Worm (Caenorhabditis elegans) whole organism, L2 larva: ENCODE data around the gene F28C1.1.

ENCODE experiments used
- C34F6.9 ChIP-seq: fragments of 150-350 bp; optimal IDR thresholded peaks from 2 replicates; lab custom pipeline; 2014; ENCODE audit warnings: missing biosample characterization, missing genetic modification characterization
- F13H6.1 ChIP-seq: sonication (generic microtip); optimal IDR thresholded peaks from 2 replicates; lab custom pipeline; 2016; ENCODE audit warnings: missing genetic modification characterization, missing compliant biosample characterization
- Y55F3AM.14 ChIP-seq: fragments of 200-800 bp; sonication (Bioruptor generic); optimal IDR thresholded peaks from 2 replicates; lab custom pipeline; 2018; ENCODE audit warnings: mild to moderate bottlenecking, missing genetic modification characterization, missing compliant biosample characterization
- alr-1 ChIP-seq: fragments of 150-350 bp; optimal IDR thresholded peaks from 2 replicates; lab custom pipeline; 2014; ENCODE audit warnings: missing biosample characterization, missing genetic modification characterization
- aly-2 ChIP-seq: fragments of 150-350 bp; optimal IDR thresholded peaks from 2 replicates; lab custom pipeline; 2014; ENCODE audit warnings: missing biosample characterization, missing genetic modification characterization
- ama-1 ChIP-seq: fragments of 150-350 bp; optimal IDR thresholded peaks from 2 replicates; lab custom pipeline; 2018; ENCODE audit warnings: inconsistent platforms
- blmp-1 ChIP-seq: sonication (generic microtip); optimal IDR thresholded peaks from 2 replicates; lab custom pipeline; 2017; ENCODE audit warnings: missing genetic modification characterization, mild to moderate bottlenecking, missing compliant biosample characterization, antibody characterized with exemption, moderate library complexity; ENCODE audit not compliant: insufficient read depth
- ceh-16 ChIP-seq: fragments of 150-350 bp; optimal IDR thresholded peaks from 2 replicates; lab custom pipeline; 2014; ENCODE audit warnings: missing biosample characterization, missing genetic modification characterization
- ceh-82 ChIP-seq: fragments of 150-350 bp; optimal IDR thresholded peaks from 2 replicates; lab custom pipeline; 2014; ENCODE audit warnings: missing biosample characterization, missing genetic modification characterization
- crh-2 ChIP-seq: sonication (generic microtip); optimal IDR thresholded peaks from 2 replicates; lab custom pipeline; 2017; ENCODE audit warnings: missing biosample characterization, missing genetic modification characterization
- elt-1 ChIP-seq: fragments of 150-350 bp; optimal IDR thresholded peaks from 2 replicates; lab custom pipeline; 2014; ENCODE audit warnings: missing biosample characterization, missing genetic modification characterization
- elt-3 ChIP-seq: sonication (generic microtip); optimal IDR thresholded peaks from 2 replicates; lab custom pipeline; 2017; ENCODE audit warnings: missing biosample characterization, missing genetic modification characterization
- fos-1 ChIP-seq: fragments of 150-350 bp; optimal IDR thresholded peaks from 2 replicates; lab custom pipeline; 2014; ENCODE audit warnings: missing biosample characterization, missing genetic modification characterization
- gmeb-1 ChIP-seq: fragments of 150-350 bp; optimal IDR thresholded peaks from 2 replicates; lab custom pipeline; 2014; ENCODE audit warnings: missing biosample characterization, missing genetic modification characterization
- lin-11 ChIP-seq: fragments of 150-350 bp; sonication (generic microtip); optimal IDR thresholded peaks from 2 replicates; lab custom pipeline; 2014; ENCODE audit warnings: missing biosample characterization, missing genetic modification characterization, inconsistent platforms, mixed read lengths
- lin-13 ChIP-seq: fragments of 150-350 bp; optimal IDR thresholded peaks from 2 replicates; lab custom pipeline; 2014; ENCODE audit warnings: missing biosample characterization, missing genetic modification reagents, missing genetic modification characterization
- lin-39 ChIP-seq: fragments of 150-350 bp; optimal IDR thresholded peaks from 2 replicates; lab custom pipeline; 2014; ENCODE audit warnings: missing biosample characterization, missing genetic modification reagents, missing genetic modification characterization
- lsy-2 ChIP-seq, 2 experiments: fragments of 150-350 bp in 1 of 2; sonication (generic microtip) in 1 of 2; optimal IDR thresholded peaks; 2 replicates each; lab custom pipeline; 2014 to 2017; ENCODE audit warnings: missing biosample characterization in 2 of 2, missing genetic modification characterization in 2 of 2
- mab-5 ChIP-seq: fragments of 150-350 bp; optimal IDR thresholded peaks from 2 replicates; lab custom pipeline; 2014; ENCODE audit warnings: missing biosample characterization, missing genetic modification characterization
- mbf-1 ChIP-seq: sonication (generic microtip); optimal IDR thresholded peaks from 2 replicates; lab custom pipeline; 2017; ENCODE audit warnings: missing biosample characterization, missing genetic modification characterization
- mdl-1 ChIP-seq, 2 experiments: fragments of 150-350 bp in 1 of 2; sonication (generic microtip) in 1 of 2; optimal IDR thresholded peaks; 2 replicates each; lab custom pipeline; 2017; ENCODE audit warnings: missing biosample characterization in 2 of 2, missing genetic modification characterization in 2 of 2
- nhr-11 ChIP-seq: fragments of 150-350 bp; optimal IDR thresholded peaks from 2 replicates; lab custom pipeline; 2014; ENCODE audit warnings: missing biosample characterization, missing genetic modification characterization
- nhr-12 ChIP-seq: fragments of 150-350 bp; optimal IDR thresholded peaks from 2 replicates; lab custom pipeline; 2014; ENCODE audit warnings: missing biosample characterization, missing genetic modification characterization
- nhr-129 ChIP-seq: fragments of 150-350 bp; optimal IDR thresholded peaks from 2 replicates; lab custom pipeline; 2014; ENCODE audit warnings: missing biosample characterization, missing genetic modification characterization
- nhr-21 ChIP-seq: fragments of 150-350 bp; optimal IDR thresholded peaks from 2 replicates; lab custom pipeline; 2014; ENCODE audit warnings: missing biosample characterization, missing genetic modification characterization
- nhr-23 ChIP-seq: fragments of 150-350 bp; optimal IDR thresholded peaks from 2 replicates; lab custom pipeline; 2014; ENCODE audit warnings: missing biosample characterization, missing genetic modification reagents, missing genetic modification characterization
- nhr-25 ChIP-seq: fragments of 150-350 bp; sonication (generic microtip); optimal IDR thresholded peaks from 3 replicates; lab custom pipeline; 2014; ENCODE audit warnings: missing biosample characterization, missing genetic modification characterization
- nhr-77 ChIP-seq: fragments of 150-350 bp; optimal IDR thresholded peaks from 2 replicates; lab custom pipeline; 2014; ENCODE audit warnings: missing biosample characterization, missing genetic modification characterization
- sem-4 ChIP-seq: fragments of 150-350 bp; optimal IDR thresholded peaks from 2 replicates; lab custom pipeline; 2014; ENCODE audit warnings: missing biosample characterization, missing genetic modification reagents, missing genetic modification characterization
- sma-3 ChIP-seq: sonication (generic microtip); optimal IDR thresholded peaks from 2 replicates; lab custom pipeline; 2016; ENCODE audit warnings: missing genetic modification reagents, missing genetic modification characterization, missing compliant biosample characterization
- sma-9 ChIP-seq, 2 experiments: fragments of 150-350 bp in 1 of 2; sonication (generic microtip) in 1 of 2; optimal IDR thresholded peaks; 2 replicates each; lab custom pipeline; 2014 to 2016; ENCODE audit warnings: missing genetic modification characterization in 2 of 2, mild to moderate bottlenecking in 1 of 2, missing biosample characterization in 1 of 2, missing compliant biosample characterization in 1 of 2, missing genetic modification reagents in 1 of 2, moderate library complexity in 1 of 2
- snpc-4 ChIP-seq: fragments of 150-350 bp; optimal IDR thresholded peaks from 2 replicates; lab custom pipeline; 2014; ENCODE audit warnings: missing biosample characterization, missing genetic modification characterization
- unc-39 ChIP-seq: fragments of 150-350 bp; optimal IDR thresholded peaks from 2 replicates; lab custom pipeline; 2014; ENCODE audit warnings: missing biosample characterization, missing genetic modification characterization
- zag-1 ChIP-seq: fragments of 150-350 bp; optimal IDR thresholded peaks from 2 replicates; lab custom pipeline; 2014; ENCODE audit warnings: missing biosample characterization, missing genetic modification characterization
- ztf-1 ChIP-seq: fragments of 200-800 bp; sonication (Bioruptor generic); conservative IDR thresholded peaks from 2 replicates; pipeline ENCODE4 v1.3.6; 2022; ENCODE audit warnings: missing genetic modification characterization, missing compliant biosample characterization
- ztf-11 ChIP-seq: sonication (generic microtip); optimal IDR thresholded peaks from 2 replicates; lab custom pipeline; 2017; ENCODE audit warnings: missing biosample characterization, missing genetic modification characterization
- ztf-4 ChIP-seq: fragments of 150-350 bp; optimal IDR thresholded peaks from 2 replicates; lab custom pipeline; 2014; ENCODE audit warnings: missing biosample characterization, missing genetic modification characterization

F28C1.1 gene

DNA sequence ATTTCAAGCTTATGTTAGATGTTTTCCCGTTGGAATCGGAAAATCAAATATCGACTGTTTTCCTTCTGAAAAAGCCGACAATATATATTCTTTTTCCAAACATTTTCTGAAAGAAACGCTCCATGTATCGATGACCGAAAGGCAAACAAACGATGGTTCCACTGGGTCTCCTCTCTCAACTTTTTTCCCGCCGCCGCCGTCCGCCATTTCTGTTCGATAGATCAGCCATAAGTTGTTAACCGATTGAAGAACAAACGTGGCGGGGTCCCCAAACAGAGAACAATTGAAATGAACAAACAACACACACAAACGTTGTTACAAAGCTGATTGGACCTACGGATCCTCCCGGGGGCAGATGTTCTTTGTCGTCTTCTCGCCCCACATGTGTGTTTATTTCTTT, 16.0 kb downstream of the F28C1.1 start:
- peak; percentile 45 for TF ChIP-seq sma-9 (GFP tag; optimal IDR thresholded peaks at IDR 0.05; lab: Kevin White, UChicago)
- no peak for TF ChIP-seq sma-9 (tag; optimal IDR thresholded peaks at IDR 0.05; lab: Kevin White, UChicago)
- peak; percentile 7 for TF ChIP-seq F13H6.1 (tag; lab: Kevin White, UChicago)
- no peak for TF ChIP-seq alr-1 (tag; lab: Kevin White, UChicago)
- TF ChIP-seq, all 48 proteins: peak for 2

DNA sequence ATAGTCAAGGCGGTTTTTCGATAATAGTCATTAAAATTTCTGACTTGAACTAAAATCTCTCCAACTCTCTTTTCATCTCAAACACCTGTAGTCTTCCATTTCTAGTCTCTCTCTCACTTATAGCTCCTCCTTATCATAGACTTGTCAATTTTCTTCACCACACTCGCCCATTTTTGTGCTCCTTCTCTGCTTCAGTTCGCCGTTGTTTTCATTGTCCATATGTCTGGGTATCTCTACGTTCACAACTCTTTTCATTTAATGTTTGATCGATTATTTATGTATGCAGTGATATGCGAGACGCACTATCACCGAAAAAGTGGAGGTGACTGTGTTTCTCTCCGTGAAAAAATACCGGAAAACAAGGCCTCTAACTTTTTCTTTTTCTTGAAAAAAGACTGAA, 17.1 kb downstream of the F28C1.1 start:
- TF ChIP-seq F13H6.1 (tag; lab: Kevin White, UChicago) (peak; percentile 26), fos-1 (tag; lab: Kevin White, UChicago) (peak; percentile 96), sma-9 (GFP tag; optimal IDR thresholded peaks at IDR 0.05; lab: Kevin White, UChicago) (peak; percentile 67), sma-9 (tag; optimal IDR thresholded peaks at IDR 0.05; lab: Kevin White, UChicago) (no peak), crh-2 (tag; lab: Kevin White, UChicago) (peak; percentile 21), aly-2 (tag; lab: Kevin White, UChicago) (no peak), mdl-1 (tag; optimal IDR thresholded peaks at IDR 0.05; lab: Kevin White, UChicago) (no peak), gmeb-1 (tag; lab: Kevin White, UChicago) (peak; percentile 31)

DNA sequence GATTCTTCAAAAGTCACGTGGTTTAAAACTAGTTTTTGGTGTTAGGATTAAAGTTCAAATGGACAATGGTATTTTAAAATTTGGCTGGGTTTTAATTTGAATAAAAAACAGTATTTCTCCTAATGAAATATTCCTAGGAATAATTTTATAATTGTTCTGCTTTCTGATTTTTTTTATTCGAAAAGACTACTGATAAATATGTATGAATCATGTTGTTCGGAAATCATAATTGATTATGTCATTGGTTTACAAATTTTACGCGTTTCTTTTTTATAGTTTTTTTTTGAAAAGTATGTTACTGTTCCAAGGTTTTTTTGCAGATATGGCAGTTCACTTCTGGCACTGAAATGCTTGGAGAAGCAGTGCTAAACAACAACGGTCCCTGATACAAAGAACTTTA, 17.8 kb downstream of the F28C1.1 start, which contains the start of gene F28C1.3:
TSS of gene F28C1.3 (plus strand) at position 301 of the 400 bp plus-strand sequence.
- TF ChIP-seq elt-3 (tag; lab: Kevin White, UChicago), result no peak
- no peak for TF ChIP-seq mbf-1 (tag; lab: Kevin White, UChicago)
- TF ChIP-seq zag-1 (tag; lab: Kevin White, UChicago), result no peak
- no peak for TF ChIP-seq mab-5 (tag; lab: Kevin White, UChicago)
- TF ChIP-seq ceh-16 (tag; lab: Kevin White, UChicago), result no peak
- no peak for TF ChIP-seq lsy-2 (tag; optimal IDR thresholded peaks at IDR 0.05; lab: Kevin White, UChicago)
- no peak for TF ChIP-seq mdl-1 (tag; optimal IDR thresholded peaks at IDR 0.05; lab: Kevin White, UChicago)
- TF ChIP-seq ztf-4 (tag; lab: Kevin White, UChicago), result no peak
- TF ChIP-seq nhr-21 (tag; lab: Kevin White, UChicago), result no peak
- no peak for TF ChIP-seq nhr-23 (tag; lab: Kevin White, UChicago)
- no peak for TF ChIP-seq ceh-82 (tag; lab: Kevin White, UChicago)
- no peak for TF ChIP-seq Y55F3AM.14 (GFP tag; lab: Kevin White, UChicago)
- no peak for TF ChIP-seq unc-39 (tag; lab: Kevin White, UChicago)
- TF ChIP-seq lin-39 (tag; lab: Kevin White, UChicago), result no peak
- TF ChIP-seq fos-1 (tag; lab: Kevin White, UChicago), result no peak
- no peak for TF ChIP-seq lin-11 (tag; lab: Kevin White, UChicago)
- no peak for TF ChIP-seq C34F6.9 (tag; lab: Kevin White, UChicago)
- TF ChIP-seq, all 48 proteins: peak for 0

DNA sequence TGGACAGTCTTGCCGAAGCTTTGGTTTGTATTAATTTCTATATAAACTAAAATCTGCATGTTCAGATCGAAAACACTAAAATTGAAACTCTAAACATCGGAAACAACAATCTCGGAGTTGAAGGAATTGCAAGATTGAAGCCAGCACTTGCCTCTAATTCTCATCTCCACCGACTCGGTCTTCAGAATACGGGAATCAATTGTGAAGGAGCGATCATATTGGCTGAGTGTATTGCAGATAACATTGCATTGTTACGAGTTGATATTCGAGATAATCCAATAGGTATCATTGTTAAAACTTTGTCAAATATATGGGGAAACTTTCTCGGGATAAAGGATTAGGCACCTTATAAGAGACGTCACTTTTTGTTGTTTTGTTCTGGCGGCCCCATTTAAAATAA, 19.7 kb downstream of the F28C1.1 start:
- TF ChIP-seq nhr-21 (tag; lab: Kevin White, UChicago), result no peak
- no peak for TF ChIP-seq elt-1 (tag; lab: Kevin White, UChicago)
- no peak for TF ChIP-seq mab-5 (tag; lab: Kevin White, UChicago)
- TF ChIP-seq nhr-129 (tag; lab: Kevin White, UChicago), result no peak
- no peak for TF ChIP-seq sma-3 (GFP tag; lab: Kevin White, UChicago)
- no peak for TF ChIP-seq nhr-11 (tag; lab: Kevin White, UChicago)
- TF ChIP-seq lin-13, result no peak
- TF ChIP-seq F13H6.1 (tag; lab: Kevin White, UChicago), result no peak
- TF ChIP-seq ceh-16 (tag; lab: Kevin White, UChicago), result no peak
- TF ChIP-seq nhr-23 (tag; lab: Kevin White, UChicago), result no peak
- no peak for TF ChIP-seq nhr-25 (tag; lab: Kevin White, UChicago)
- TF ChIP-seq ztf-4 (tag; lab: Kevin White, UChicago), result no peak
- no peak for TF ChIP-seq ceh-82 (tag; lab: Kevin White, UChicago)
- no peak for TF ChIP-seq blmp-1 (tag; lab: Kevin White, UChicago)
- no peak for TF ChIP-seq elt-3 (tag; lab: Kevin White, UChicago)
- TF ChIP-seq gmeb-1 (tag; lab: Kevin White, UChicago), result no peak
- no peak for TF ChIP-seq zag-1 (tag; lab: Kevin White, UChicago)
- no peak for TF ChIP-seq snpc-4 (tag; lab: Kevin White, UChicago)

DNA sequence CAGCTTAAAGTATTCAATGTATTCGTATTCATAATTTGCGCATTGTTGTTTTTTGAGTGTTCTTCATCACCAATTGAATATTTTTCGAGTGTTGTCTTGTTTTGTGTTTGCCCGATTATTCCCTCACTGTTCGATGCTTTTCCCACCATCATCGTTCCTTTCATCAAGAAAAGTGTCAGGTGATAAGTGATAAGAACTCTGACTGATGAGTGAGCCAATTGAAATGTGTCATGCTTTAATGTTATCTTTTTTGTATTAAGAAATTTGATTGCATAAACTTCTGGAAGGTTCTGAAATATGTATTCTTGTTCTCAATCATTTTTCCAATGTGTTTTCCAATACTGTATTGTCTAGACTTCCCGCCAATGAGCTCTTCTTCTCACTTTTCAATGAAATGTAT, 24.8 kb downstream of the F28C1.1 start:
- TF ChIP-seq sma-9 (GFP tag; optimal IDR thresholded peaks at IDR 0.05; lab: Kevin White, UChicago) (no peak), sma-9 (tag; optimal IDR thresholded peaks at IDR 0.05; lab: Kevin White, UChicago) (no peak), elt-1 (tag; lab: Kevin White, UChicago) (no peak), ztf-1 (GFP tag; lab: Robert Waterston, UW) (no peak), nhr-77 (tag; lab: Kevin White, UChicago) (no peak), sem-4 (tag; lab: Kevin White, UChicago) (no peak), crh-2 (tag; lab: Kevin White, UChicago) (peak; percentile 31), ceh-82 (tag; lab: Kevin White, UChicago) (no peak), nhr-12 (no peak), lin-11 (tag; lab: Kevin White, UChicago) (no peak), Y55F3AM.14 (GFP tag; lab: Kevin White, UChicago) (no peak), ama-1 (lab: Kevin White, UChicago) (no peak), fos-1 (tag; lab: Kevin White, UChicago) (peak; percentile 95), mdl-1 (tag; optimal IDR thresholded peaks at IDR 0.05; lab: Kevin White, UChicago) (no peak), ztf-4 (tag; lab: Kevin White, UChicago) (no peak), nhr-25 (tag; lab: Kevin White, UChicago) (no peak), ztf-11 (tag; lab: Kevin White, UChicago) (no peak), gmeb-1 (tag; lab: Kevin White, UChicago) (peak; percentile 36)
